Fruit fly (Drosophila melanogaster): ENCODE data around the gene p130CAS.

Gene p130CAS

DNA sequence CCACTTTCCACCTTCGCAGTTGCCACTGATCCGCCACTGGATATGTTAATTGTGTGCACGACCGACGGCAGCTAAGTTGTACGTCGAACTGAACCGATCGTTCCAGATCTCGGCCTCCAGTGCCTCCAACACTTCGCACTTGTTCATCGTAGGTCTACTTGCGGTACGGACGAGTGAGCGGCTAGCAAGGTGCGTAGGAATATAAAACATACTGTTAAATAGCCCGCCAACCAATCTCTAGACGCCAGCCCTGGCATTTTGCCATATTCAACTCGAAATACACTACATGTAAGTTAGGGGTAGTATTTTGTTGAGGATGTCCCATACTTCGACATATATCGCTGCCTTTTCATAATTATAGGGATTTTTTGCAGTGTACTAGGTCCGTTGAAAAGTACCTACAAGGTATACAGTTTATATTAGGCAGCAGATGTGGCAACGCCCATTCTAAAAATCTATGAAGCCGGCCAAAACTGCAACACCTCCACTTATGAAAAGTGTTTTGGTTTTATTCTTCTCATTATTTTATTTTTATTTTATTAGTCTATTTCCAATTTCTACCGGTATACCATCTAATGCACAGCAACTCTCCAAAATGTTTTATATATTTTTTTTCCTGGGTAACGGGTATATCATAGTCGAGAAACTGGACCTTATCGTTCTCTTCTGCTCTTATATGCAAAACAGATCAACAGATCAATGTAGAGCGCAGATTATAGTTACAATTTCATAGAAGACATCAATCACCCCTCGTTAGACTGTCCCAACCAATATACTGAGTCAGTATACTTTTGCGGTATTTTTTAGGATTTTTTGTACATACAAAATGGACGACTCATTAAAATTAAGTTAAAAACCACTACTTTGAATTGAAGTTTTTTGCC lies 70.6 kb downstream of the p130CAS start, which contains the start of the genes pyx and CG33229 (continued):
- TF ChIP-seq CG2199 (GFP tag; IDR thresholded peaks at IDR 0.05) (0 out of 3 replicates have a peak, but pooled peaks have one; percentile 57), sd (tag; optimal IDR thresholded peaks at IDR 0.05) (peak; percentile 31), Ssrp (tag; optimal IDR thresholded peaks at IDR 0.05) (peak; percentile 82), CG11504 (tag; optimal IDR thresholded peaks at IDR 0.05) (peak; percentile 87), CG17328 (GFP tag; IDR thresholded peaks at IDR 0.05) (peak; percentile 45; the same call in 1 of the 2 replicates), pita (GFP tag; optimal IDR thresholded peaks at IDR 0.05) (no peak), Deaf1 (tag; optimal IDR thresholded peaks at IDR 0.05) (peak; percentile 40), Dad (GFP tag; optimal IDR thresholded peaks at IDR 0.05) (peak; percentile 55), CG5180 (GFP tag; optimal IDR thresholded peaks at IDR 0.05) (peak; percentile 73), CG4854 (GFP tag; optimal IDR thresholded peaks at IDR 0.05) (peak; percentile 80), esg (GFP tag; conservative IDR thresholded peaks at IDR 0.05) (peak; percentile 77; the same call in 1 of the 2 replicates), Ptx1 (GFP tag; IDR thresholded peaks at IDR 0.05) (peak; percentile 87), CG11696 (GFP tag; IDR thresholded peaks at IDR 0.05) (peak; percentile 71), CG9817 (tag; optimal IDR thresholded peaks at IDR 0.05) (peak; percentile 90), Oaz (GFP tag; IDR thresholded peaks at IDR 0.05) (peak; percentile 66), Nf-YC (tag; optimal IDR thresholded peaks at IDR 0.05) (peak; percentile 81), CG3838 (GFP tag; optimal IDR thresholded peaks at IDR 0.05) (peak; percentile 56), sug (tag; optimal IDR thresholded peaks at IDR 0.05) (peak; percentile 92), Lpt (GFP tag; optimal IDR thresholded peaks at IDR 0.05) (no peak), CG7556 (GFP tag; optimal IDR thresholded peaks at IDR 0.05) (peak; percentile 76), CG42726 (GFP tag; IDR thresholded peaks at IDR 0.05; ENCODE audit: partially characterized antibody) (no peak), CTCF (GFP tag; optimal IDR thresholded peaks at IDR 0.05) (peak; percentile 26), CkIIα-i1 (GFP tag; IDR thresholded peaks at IDR 0.05) (0 out of 2 replicates have a peak, but pooled peaks have one; percentile 11), psq (GFP tag; optimal IDR thresholded peaks at IDR 0.05) (peak; percentile 50), jing (GFP tag; optimal IDR thresholded peaks at IDR 0.05) (no peak), Antp (GFP tag; optimal IDR thresholded peaks at IDR 0.05) (peak; percentile 80), CG12104 (GFP tag; optimal IDR thresholded peaks at IDR 0.05) (peak; percentile 90), NfI (GFP tag; optimal IDR thresholded peaks at IDR 0.05) (peak; percentile 88), twi (tag; optimal IDR thresholded peaks at IDR 0.05) (peak; percentile 77), CG9609 (GFP tag; optimal IDR thresholded peaks at IDR 0.05) (peak; percentile 88), CG15601 (tag; optimal IDR thresholded peaks at IDR 0.05) (peak; percentile 70), CG17912 (GFP tag; optimal IDR thresholded peaks at IDR 0.05) (peak; percentile 67), Fer2 (tag; optimal IDR thresholded peaks at IDR 0.05) (peak; percentile 76), zfh2 (GFP tag; optimal IDR thresholded peaks at IDR 0.05) (peak; percentile 94), Hmr (GFP tag; optimal IDR thresholded peaks at IDR 0.05) (peak; percentile 80), CG18476 (GFP tag; optimal IDR thresholded peaks at IDR 0.05) (peak; percentile 100), CG14050 (GFP tag; IDR thresholded peaks at IDR 0.05) (peak; percentile 68), prd (optimal IDR thresholded peaks at IDR 0.05) (no peak), prd (GFP tag; IDR thresholded peaks at IDR 0.05) (peak; percentile 83), Xrp1 (GFP tag; IDR thresholded peaks at IDR 0.05) (peak; percentile 59), CG12236 (GFP tag; optimal IDR thresholded peaks at IDR 0.05) (no peak), ham (GFP tag; IDR thresholded peaks at IDR 0.05) (peak; percentile 18; the same call in 1 of the 2 replicates), CG30403 (GFP tag; optimal IDR thresholded peaks at IDR 0.05) (peak; percentile 95), fru (optimal IDR thresholded peaks at IDR 0.05) (no peak), al (GFP tag; IDR thresholded peaks at IDR 0.05) (peak; percentile 86), lbe (GFP tag; optimal IDR thresholded peaks at IDR 0.05) (no peak), CG12299 (tag; optimal IDR thresholded peaks at IDR 0.05) (peak; percentile 35), CG14667 (GFP tag; IDR thresholded peaks at IDR 0.05) (peak; percentile 67), sr (GFP tag; IDR thresholded peaks at IDR 0.05) (no peak), Sin3A (optimal IDR thresholded peaks at IDR 0.05) (no peak), CG10565 (GFP tag; optimal IDR thresholded peaks at IDR 0.05) (peak; percentile 32)

Measured in whole organism, embryonic.